Fruit fly (Drosophila melanogaster) whole organism, embryonic: ENCODE data around the gene msd1.

Source experiments
- Atf3 ChIP-seq: fragments of 200-800 bp; sonication (Bioruptor generic); optimal IDR thresholded peaks from 3 replicates; lab custom pipeline; 2016; ENCODE audit warnings: missing biosample characterization, missing genetic modification characterization
- Bteb2 ChIP-seq: fragments of 200-800 bp; sonication (Bioruptor generic); optimal IDR thresholded peaks from 2 replicates; lab custom pipeline; 2016; ENCODE audit warnings: missing biosample characterization, missing genetic modification characterization
- CG10654 ChIP-seq: fragments of 200-800 bp; sonication (Bioruptor generic); optimal IDR thresholded peaks from 2 replicates; lab custom pipeline; 2016; ENCODE audit warnings: missing biosample characterization, missing genetic modification characterization
- CG11695 ChIP-seq: fragments of 200-800 bp; sonication (Bioruptor generic); IDR thresholded peaks from 3 replicates; pipeline ENCODE4 v1.3.6; 2022; ENCODE audit warnings: missing biosample characterization, missing genetic modification characterization
- CG12391 ChIP-seq: fragments of 200-800 bp; sonication (Bioruptor generic); optimal IDR thresholded peaks from 3 replicates; lab custom pipeline; 2018; ENCODE audit warnings: missing biosample characterization, mild to moderate bottlenecking, missing genetic modification characterization, moderate library complexity
- CG14667 ChIP-seq: fragments of 200-800 bp; sonication (Bioruptor generic); IDR thresholded peaks from 2 replicates; pipeline ENCODE4 v1.3.6; 2022; ENCODE audit warnings: missing biosample characterization, missing genetic modification characterization
- CG1602 ChIP-seq: fragments of 200-800 bp; sonication (Bioruptor generic); optimal IDR thresholded peaks from 3 replicates; lab custom pipeline; 2016; ENCODE audit warnings: missing biosample characterization, missing genetic modification characterization
- CG1603 ChIP-seq: fragments of 200-800 bp; sonication (Bioruptor generic); optimal IDR thresholded peaks from 2 replicates; lab custom pipeline; 2019; ENCODE audit warnings: missing biosample characterization, mild to moderate bottlenecking, missing genetic modification characterization, moderate library complexity
- CG16863 ChIP-seq: fragments of 200-800 bp; sonication (Bioruptor generic); optimal IDR thresholded peaks from 3 replicates; lab custom pipeline; 2016; ENCODE audit warnings: missing biosample characterization, missing genetic modification characterization
- CG17328 ChIP-seq: fragments of 200-800 bp; sonication (Bioruptor generic); IDR thresholded peaks from 2 replicates; pipeline ENCODE4 v1.3.6; 2022; ENCODE audit warnings: missing biosample characterization, missing genetic modification characterization
- CG17568 ChIP-seq: fragments of 200-800 bp; sonication (Bioruptor generic); optimal IDR thresholded peaks from 2 replicates; lab custom pipeline; 2018; ENCODE audit warnings: missing biosample characterization, mild to moderate bottlenecking, missing genetic modification characterization, moderate library complexity
- CG2678 ChIP-seq: fragments of 200-800 bp; sonication (Bioruptor generic); optimal IDR thresholded peaks from 3 replicates; lab custom pipeline; 2019; ENCODE audit warnings: missing biosample characterization, mild to moderate bottlenecking, missing genetic modification characterization, moderate library complexity
- CG30431 ChIP-seq: fragments of 200-800 bp; sonication (Bioruptor generic); optimal IDR thresholded peaks from 2 replicates; lab custom pipeline; 2017; ENCODE audit warnings: missing biosample characterization, missing genetic modification characterization
- CG31441 ChIP-seq: fragments of 200-800 bp; sonication (Bioruptor generic); IDR thresholded peaks from 2 replicates; pipeline ENCODE4 v1.3.6; 2022; ENCODE audit warnings: missing biosample characterization, missing genetic modification characterization
- CG34376 ChIP-seq: fragments of 200-800 bp; sonication (Bioruptor generic); optimal IDR thresholded peaks from 2 replicates; lab custom pipeline; 2018; ENCODE audit warnings: missing biosample characterization, mild to moderate bottlenecking, missing genetic modification characterization
- CG3726 ChIP-seq: fragments of 200-800 bp; sonication (Bioruptor generic); IDR thresholded peaks from 3 replicates; pipeline ENCODE4, ENCODE4 v1.3.6; 2022; ENCODE audit warnings: missing biosample characterization, missing genetic modification characterization
- CG42726 ChIP-seq: fragments of 200-800 bp; sonication (Bioruptor generic); IDR thresholded peaks from 2 replicates; pipeline ENCODE4 v1.3.6; 2022; ENCODE audit warnings: missing biosample characterization, missing genetic modification characterization; ENCODE audit not compliant: partially characterized antibody
- CG5245 ChIP-seq: fragments of 200-800 bp; sonication (Bioruptor generic); optimal IDR thresholded peaks from 3 replicates; lab custom pipeline; 2016; ENCODE audit warnings: missing biosample characterization, missing genetic modification characterization
- CG9932 ChIP-seq: fragments of 200-800 bp; sonication (Bioruptor generic); IDR thresholded peaks from 2 replicates; pipeline ENCODE4 v1.3.6; 2022; ENCODE audit warnings: missing biosample characterization, missing genetic modification characterization
- Dfd ChIP-seq, 2 experiments: fragments of >200 bp; optimal IDR thresholded peaks; 2 replicates each; lab custom pipeline; 2017; ENCODE audit warnings: missing biosample characterization in 2 of 2, missing genetic modification characterization in 2 of 2
- Dip3 ChIP-seq: fragments of 200-800 bp; sonication (Bioruptor generic); optimal IDR thresholded peaks from 3 replicates; lab custom pipeline; 2016; ENCODE audit warnings: missing biosample characterization, missing genetic modification characterization
- Dp ChIP-seq: fragments of 200-800 bp; sonication (Bioruptor generic); optimal IDR thresholded peaks from 2 replicates; lab custom pipeline; 2018; ENCODE audit warnings: missing biosample characterization, mild to moderate bottlenecking, missing genetic modification characterization, moderate library complexity
- Hey ChIP-seq: fragments of 200-800 bp; sonication (Bioruptor generic); optimal IDR thresholded peaks from 3 replicates; lab custom pipeline; 2018; ENCODE audit warnings: missing biosample characterization, mild to moderate bottlenecking, missing genetic modification characterization
- HmgZ ChIP-seq: fragments of 200-800 bp; sonication (Bioruptor generic); optimal IDR thresholded peaks from 2 replicates; lab custom pipeline; 2018; ENCODE audit warnings: missing biosample characterization, mild to moderate bottlenecking, missing genetic modification characterization
- Hr51 ChIP-seq, 2 experiments: fragments of 200-800 bp; sonication (Bioruptor generic); optimal IDR thresholded peaks; 2 replicates in 1 of 2; 3 replicates in 1 of 2; lab custom pipeline; 2016 to 2018; ENCODE audit warnings: missing biosample characterization in 2 of 2, missing genetic modification characterization in 2 of 2, mild to moderate bottlenecking in 1 of 2, moderate library complexity in 1 of 2
- Nf-YC ChIP-seq: fragments of 200-800 bp; optimal IDR thresholded peaks from 3 replicates; lab custom pipeline; 2019; ENCODE audit warnings: missing biosample characterization, mild to moderate bottlenecking, missing genetic modification characterization, moderate library complexity
- Sox102F ChIP-seq: fragments of 200-800 bp; sonication (Bioruptor generic); optimal IDR thresholded peaks from 2 replicates; lab custom pipeline; 2018; ENCODE audit warnings: missing biosample characterization, mild to moderate bottlenecking, missing genetic modification characterization, moderate library complexity
- Ssrp ChIP-seq: fragments of 200-800 bp; sonication (Bioruptor generic); optimal IDR thresholded peaks from 2 replicates; lab custom pipeline; 2018; ENCODE audit warnings: missing biosample characterization, mild to moderate bottlenecking, missing genetic modification characterization, moderate library complexity
- Taf1 ChIP-seq: fragments of 200-800 bp; sonication (Bioruptor generic); IDR thresholded peaks from 2 replicates; pipeline ENCODE4 v1.3.6; 2022; ENCODE audit warnings: missing biosample characterization, missing genetic modification characterization
- Usf ChIP-seq: fragments of 200-800 bp; sonication (Bioruptor generic); optimal IDR thresholded peaks from 2 replicates; lab custom pipeline; 2017; ENCODE audit warnings: missing genotype, missing biosample characterization, missing genetic modification characterization
- ara ChIP-seq: fragments of 200-800 bp; sonication (Bioruptor generic); IDR thresholded peaks from 2 replicates; pipeline ENCODE4 v1.3.6; 2022; ENCODE audit warnings: missing biosample characterization, missing genetic modification characterization
- ash1 ChIP-seq: fragments of 200-800 bp; sonication (Bioruptor generic); optimal IDR thresholded peaks from 2 replicates; lab custom pipeline; 2018; ENCODE audit warnings: missing biosample characterization, mild to moderate bottlenecking, missing genetic modification characterization
- bsh ChIP-seq, 2 experiments: fragments of 200-800 bp; sonication (Bioruptor generic); optimal IDR thresholded peaks; 2 replicates each; lab custom pipeline; 2017 to 2018; ENCODE audit warnings: mild to moderate bottlenecking in 2 of 2, missing biosample characterization in 2 of 2, missing genetic modification characterization in 2 of 2, moderate library complexity in 1 of 2
- cas ChIP-seq: fragments of 200-800 bp; sonication (Bioruptor generic); IDR thresholded peaks from 2 replicates; pipeline ENCODE4 v1.3.6; 2022; ENCODE audit warnings: missing biosample characterization, missing genetic modification characterization
- caup ChIP-seq: fragments of 200-800 bp; sonication (Bioruptor generic); optimal IDR thresholded peaks from 3 replicates; lab custom pipeline; 2017; ENCODE audit warnings: missing biosample characterization, mild to moderate bottlenecking, missing genetic modification characterization, moderate library complexity; ENCODE audit not compliant: severe bottlenecking
- chif ChIP-seq, 2 experiments: fragments of 200-800 bp; sonication (Bioruptor generic); optimal IDR thresholded peaks; 3 replicates each; lab custom pipeline; 2016; ENCODE audit warnings: missing biosample characterization in 2 of 2, missing genetic modification characterization in 2 of 2
- chinmo ChIP-seq: fragments of 200-800 bp; sonication (Bioruptor generic); IDR thresholded peaks from 4 replicates; pipeline ENCODE4 v1.3.6; 2022; ENCODE audit warnings: missing biosample characterization, missing genetic modification characterization; ENCODE audit not compliant: partially characterized antibody
- cwo ChIP-seq: fragments of 200-800 bp; sonication (Bioruptor generic); optimal IDR thresholded peaks from 3 replicates; lab custom pipeline; 2017; ENCODE audit warnings: missing biosample characterization, missing genetic modification characterization, mild to moderate bottlenecking, moderate library complexity, missing genetic modification reagents
- gem ChIP-seq: fragments of 200-800 bp; sonication (Bioruptor generic); optimal IDR thresholded peaks from 2 replicates; lab custom pipeline; 2019; ENCODE audit warnings: missing biosample characterization, mild to moderate bottlenecking, missing genetic modification characterization, moderate library complexity
- gfzf ChIP-seq: fragments of 200-800 bp; sonication (Bioruptor generic); optimal IDR thresholded peaks from 2 replicates; lab custom pipeline; 2016; ENCODE audit warnings: missing biosample characterization, mild to moderate bottlenecking, missing genetic modification characterization, moderate library complexity
- ind ChIP-seq: fragments of 200-800 bp; sonication (Bioruptor generic); optimal IDR thresholded peaks from 3 replicates; lab custom pipeline; 2016; ENCODE audit warnings: missing biosample characterization, missing genetic modification characterization
- inv ChIP-seq: fragments of 200-800 bp; sonication (Bioruptor generic); IDR thresholded peaks from 2 replicates; pipeline ENCODE4 v1.3.6; 2022; ENCODE audit warnings: missing biosample characterization, missing genetic modification characterization; ENCODE audit not compliant: partially characterized antibody
- klu ChIP-seq: fragments of 200-800 bp; sonication (Bioruptor generic); IDR thresholded peaks from 2 replicates; pipeline ENCODE4 v1.3.6; 2022; ENCODE audit warnings: missing biosample characterization, missing genetic modification characterization
- lilli ChIP-seq: fragments of 200-800 bp; sonication (Bioruptor generic); optimal IDR thresholded peaks from 3 replicates; lab custom pipeline; 2016; ENCODE audit warnings: missing biosample characterization, missing genetic modification characterization
- onecut ChIP-seq: fragments of 200-800 bp; sonication (Bioruptor generic); IDR thresholded peaks from 2 replicates; pipeline ENCODE4 v1.3.6; 2022; ENCODE audit warnings: missing biosample characterization, missing genetic modification characterization
- sd ChIP-seq: fragments of 200-800 bp; sonication (Bioruptor generic); optimal IDR thresholded peaks from 3 replicates; lab custom pipeline; 2018; ENCODE audit warnings: missing biosample characterization, mild to moderate bottlenecking, missing genetic modification characterization, moderate library complexity
- tap ChIP-seq: fragments of 200-800 bp; optimal IDR thresholded peaks from 3 replicates; lab custom pipeline; 2019; ENCODE audit warnings: missing biosample characterization, mild to moderate bottlenecking, missing genetic modification characterization, moderate library complexity
- trh ChIP-seq: fragments of 200-800 bp; sonication (Bioruptor generic); optimal IDR thresholded peaks from 2 replicates; lab custom pipeline; 2016; ENCODE audit warnings: missing biosample characterization, missing genetic modification characterization
- unpg ChIP-seq: fragments of 200-800 bp; sonication (Bioruptor generic); optimal IDR thresholded peaks from 3 replicates; lab custom pipeline; 2018; ENCODE audit warnings: missing biosample characterization, mild to moderate bottlenecking, missing genetic modification characterization, moderate library complexity

msd1 gene

dm6 chr3L:1374438-1375133 lies 43.0 kb downstream of the msd1 start (continued):
- TF ChIP-seq klu (no peak), cwo (no peak), CG1603 (tag; lab: Kevin White, UChicago) (peak; percentile 46), CG10654 (GFP tag; lab: Kevin White, UChicago) (no peak), CG34376 (GFP tag; lab: Kevin White, UChicago) (no peak), inv (GFP tag; lab: Robert Waterston, UW) (no peak), HmgZ (tag; lab: Kevin White, UChicago) (no peak), trh (GFP tag; lab: Kevin White, UChicago) (no peak), onecut (GFP tag; lab: Robert Waterston, UW) (peak; percentile 63), CG1602 (GFP tag; lab: Kevin White, UChicago) (no peak), CG42726 (GFP tag; lab: Robert Waterston, UW) (no peak), ind (no peak), tap (tag; lab: Kevin White, UChicago) (no peak), CG17568 (no peak), Atf3 (GFP tag; lab: Kevin White, UChicago) (no peak), Ssrp (tag; lab: Kevin White, UChicago) (peak; percentile 5), CG11695 (no peak), cas (GFP tag; lab: Robert Waterston, UW) (no peak), unpg (peak; percentile 30), Hr51 (GFP tag; optimal IDR thresholded peaks at IDR 0.05; lab: Kevin White, UChicago) (peak in 1 of 2 experiments; percentile 8), CG12391 (peak; percentile 6), CG16863 (GFP tag; lab: Kevin White, UChicago) (no peak), Taf1 (no peak), Hey (tag; lab: Kevin White, UChicago) (no peak), bsh (GFP tag; optimal IDR thresholded peaks at IDR 0.05; lab: Kevin White, UChicago) (peak in 1 of 2 experiments; percentile 22), Sox102F (GFP tag; lab: Kevin White, UChicago) (peak; percentile 48), Bteb2 (GFP tag; lab: Kevin White, UChicago) (no peak), ara (GFP tag; lab: Robert Waterston, UW) (no peak), Nf-YC (tag; lab: Kevin White, UChicago) (no peak), Usf (GFP tag; lab: Kevin White, UChicago) (no peak), chif (GFP tag; optimal IDR thresholded peaks at IDR 0.05; lab: Kevin White, UChicago) (no peak), sd (peak; percentile 86), CG2678 (tag; lab: Kevin White, UChicago) (peak; percentile 3), CG17328 (0 out of 2 replicates have a peak, but pooled peaks have one; percentile 24), lilli (GFP tag; lab: Kevin White, UChicago) (no peak), Dip3 (GFP tag; lab: Kevin White, UChicago) (no peak), caup (no peak), chinmo (peak; percentile 41; the same call in 1 of the 4 replicates), ash1 (no peak), Dfd (GFP tag; optimal IDR thresholded peaks at IDR 0.05; lab: Kevin White, UChicago) (no peak), CG9932 (GFP tag; lab: Robert Waterston, UW) (0 out of 2 replicates have a peak, but pooled peaks have one; percentile 13), CG3726 (GFP tag; lab: Robert Waterston, UW) (no peak), CG30431 (GFP tag; lab: Kevin White, UChicago) (no peak), CG14667 (peak; percentile 44; the same call in 1 of the 2 replicates), CG31441 (GFP tag; lab: Robert Waterston, UW) (0 out of 2 replicates have a peak, but pooled peaks have one; percentile 37), gfzf (GFP tag; lab: Kevin White, UChicago) (no peak), Dp (GFP tag; lab: Kevin White, UChicago) (no peak), gem (tag; lab: Kevin White, UChicago) (peak; percentile 59), CG5245 (GFP tag; lab: Kevin White, UChicago) (no peak)
